Fruit fly (Drosophila melanogaster) whole organism, adult: ENCODE data around the gene CG13639.
A peak's percentile ranks its signal among the peaks of the same experiment; 100 is the strongest.

Experiments
- CG11617 ChIP-seq: fragments of 200-800 bp; sonication (Bioruptor generic); optimal IDR thresholded peaks from 2 replicates; lab custom pipeline; 2017; ENCODE audit warnings: mild to moderate bottlenecking, missing biosample characterization, missing genetic modification reagents, missing genetic modification characterization
- CG12768 ChIP-seq: fragments of 200-800 bp; sonication (Bioruptor generic); optimal IDR thresholded peaks from 2 replicates; lab custom pipeline; 2017; ENCODE audit warnings: missing biosample characterization, missing genetic modification characterization, mild to moderate bottlenecking, moderate library complexity, missing genetic modification reagents
- CG14711 ChIP-seq: fragments of 200-800 bp; sonication (Bioruptor generic); optimal IDR thresholded peaks from 2 replicates; lab custom pipeline; 2018; ENCODE audit warnings: missing biosample characterization, mild to moderate bottlenecking, missing genetic modification characterization, moderate library complexity
- CG1620 ChIP-seq: fragments of 200-800 bp; sonication (Bioruptor generic); optimal IDR thresholded peaks from 2 replicates; lab custom pipeline; 2016; ENCODE audit warnings: missing biosample characterization, missing genetic modification characterization
- CG33017 ChIP-seq: fragments of 200-800 bp; sonication (Bioruptor generic); optimal IDR thresholded peaks from 2 replicates; lab custom pipeline; 2018; ENCODE audit warnings: missing biosample characterization, mild to moderate bottlenecking, missing genetic modification characterization, moderate library complexity
- CG5204 ChIP-seq: fragments of 200-800 bp; sonication (Bioruptor generic); optimal IDR thresholded peaks from 2 replicates; lab custom pipeline; 2016; ENCODE audit warnings: missing biosample characterization, missing genetic modification characterization
- CG7045 ChIP-seq: fragments of 200-800 bp; sonication (Bioruptor generic); optimal IDR thresholded peaks from 2 replicates; lab custom pipeline; 2017; ENCODE audit warnings: missing biosample characterization, mild to moderate bottlenecking, missing genetic modification characterization
- CG7101 ChIP-seq: fragments of 200-800 bp; sonication (Bioruptor generic); optimal IDR thresholded peaks from 2 replicates; lab custom pipeline; 2018; ENCODE audit warnings: missing biosample characterization, mild to moderate bottlenecking, missing genetic modification characterization, moderate library complexity
- Clk ChIP-seq: fragments of 200-800 bp; sonication (Bioruptor generic); optimal IDR thresholded peaks from 2 replicates; lab custom pipeline; 2017; ENCODE audit warnings: missing biosample characterization, missing genetic modification characterization
- Crg-1 ChIP-seq: fragments of 200-800 bp; sonication (Bioruptor generic); optimal IDR thresholded peaks from 2 replicates; lab custom pipeline; 2016; ENCODE audit warnings: missing biosample characterization, missing genetic modification characterization
- Hr96 ChIP-seq: fragments of 200-800 bp; sonication (Bioruptor generic); optimal IDR thresholded peaks from 2 replicates; lab custom pipeline; 2016; ENCODE audit warnings: missing biosample characterization, missing genetic modification characterization
- Mnt ChIP-seq: fragments of 200-800 bp; sonication (Bioruptor generic); optimal IDR thresholded peaks from 2 replicates; lab custom pipeline; 2016; ENCODE audit warnings: missing biosample characterization, mild to moderate bottlenecking, missing genetic modification characterization
- bab1 ChIP-seq: fragments of 200-800 bp; sonication (Bioruptor generic); optimal IDR thresholded peaks from 3 replicates; lab custom pipeline; 2019; ENCODE audit warnings: missing biosample characterization, mild to moderate bottlenecking, missing genetic modification characterization, moderate library complexity
- cic ChIP-seq: fragments of 200-800 bp; sonication (Bioruptor generic); optimal IDR thresholded peaks from 2 replicates; lab custom pipeline; 2017; ENCODE audit warnings: missing biosample characterization, mild to moderate bottlenecking, missing genetic modification characterization, moderate library complexity
- cnc ChIP-seq, 2 experiments: fragments of >200 bp; optimal IDR thresholded peaks; 2 replicates each; lab custom pipeline; 2017
- kay ChIP-seq: fragments of 200-800 bp; sonication (Bioruptor generic); peaks from one replicate; lab custom pipeline; 2016; ENCODE audit warnings: missing biosample characterization, missing genetic modification characterization, borderline replicate concordance
- ovo ChIP-seq: fragments of 200-800 bp; sonication (Bioruptor generic); optimal IDR thresholded peaks from 2 replicates; lab custom pipeline; 2016; ENCODE audit warnings: missing biosample characterization, missing genetic modification characterization
- pad ChIP-seq: fragments of 200-800 bp; sonication (Bioruptor generic); optimal IDR thresholded peaks from 3 replicates; lab custom pipeline; 2017; ENCODE audit warnings: missing biosample characterization, missing genetic modification characterization, mild to moderate bottlenecking, moderate library complexity, missing genetic modification reagents
- tj ChIP-seq: fragments of 200-800 bp; sonication (Bioruptor generic); optimal IDR thresholded peaks from 3 replicates; lab custom pipeline; 2017; ENCODE audit warnings: missing biosample characterization, mild to moderate bottlenecking, missing genetic modification characterization, moderate library complexity
- toe ChIP-seq: fragments of 200-800 bp; sonication (Bioruptor generic); optimal IDR thresholded peaks from 2 replicates; lab custom pipeline; 2016; ENCODE audit warnings: missing biosample characterization, missing genetic modification characterization

Gene CG13639

dm6 chr3R:24810844-24811625 is 49.1 kb downstream of the CG13639 start:
- TF ChIP-seq tj (GFP tag; lab: Kevin White, UChicago) (peak; percentile 23), CG5204 (GFP tag; lab: Kevin White, UChicago) (peak; percentile 81), CG1620 (peak; percentile 9), Mnt (GFP tag; lab: Kevin White, UChicago) (peak; percentile 64), Hr96 (peak; percentile 80), CG7101 (peak; percentile 96), bab1 (GFP tag; lab: Kevin White, UChicago) (peak; percentile 79), Crg-1 (GFP tag; lab: Kevin White, UChicago) (peak; percentile 78), kay (GFP tag; lab: Kevin White, UChicago) (peak; percentile 94), CG7045 (GFP tag; lab: Kevin White, UChicago) (peak; percentile 91), CG33017 (tag; lab: Kevin White, UChicago) (peak; percentile 97), CG11617 (peak; percentile 76), cnc (optimal IDR thresholded peaks at IDR 0.05; lab: Kevin White, UChicago) (no peak), pad (GFP tag; lab: Kevin White, UChicago) (peak; percentile 70), CG12768 (GFP tag; lab: Kevin White, UChicago) (peak; percentile 95), ovo (GFP tag; lab: Kevin White, UChicago) (no peak), cic (peak; percentile 56), Clk (GFP tag; lab: Kevin White, UChicago) (peak; percentile 67), CG14711 (tag; lab: Kevin White, UChicago) (peak; percentile 88), toe (GFP tag; lab: Kevin White, UChicago) (peak; percentile 48)
